Fruit fly (Drosophila melanogaster): Measurements from ENCODE around the gene Ing3.

The Ing3 gene

dm6 chrX:18657502-18657947, 4.6 kb upstream of the Ing3 start, which contains the start of gene fu:
Gene fu, plus strand, starts transcription at chrX:18657755.
- TF ChIP-seq CG33017 (tag; optimal IDR thresholded peaks at IDR 0.05) (peak; percentile 26), Clk (GFP tag; optimal IDR thresholded peaks at IDR 0.05) (no peak), CG14711 (tag; optimal IDR thresholded peaks at IDR 0.05) (peak; percentile 8), tj (GFP tag; optimal IDR thresholded peaks at IDR 0.05) (peak; percentile 16), cnc (optimal IDR thresholded peaks at IDR 0.05) (no peak), CG1620 (GFP tag; optimal IDR thresholded peaks at IDR 0.05) (no peak), pad (GFP tag; optimal IDR thresholded peaks at IDR 0.05) (peak; percentile 8), CG11617 (GFP tag; optimal IDR thresholded peaks at IDR 0.05) (peak; percentile 54), bab1 (GFP tag; optimal IDR thresholded peaks at IDR 0.05) (peak; percentile 11), CG7101 (tag; optimal IDR thresholded peaks at IDR 0.05) (peak; percentile 63)

- no peak for TF ChIP-seq CG14711 (tag; optimal IDR thresholded peaks at IDR 0.05)
Observed at dm6 chrX:18657012-18657411, 4.1 kb upstream of the Ing3 start, which contains the start of gene CG6659. Gene CG6659, minus strand, starts transcription at chrX:18657286.

- no peak for TF ChIP-seq toe (GFP tag; optimal IDR thresholded peaks at IDR 0.05)
- TF ChIP-seq cic (GFP tag; optimal IDR thresholded peaks at IDR 0.05) = no peak
- TF ChIP-seq CG5204 (GFP tag; optimal IDR thresholded peaks at IDR 0.05) = no peak
- peak; percentile 37 for TF ChIP-seq bab1 (GFP tag; optimal IDR thresholded peaks at IDR 0.05)
Observed at dm6 chrX:18650252-18650651, 2.6 kb downstream of the Ing3 start, which contains the start of gene Hou. Gene Hou, minus strand, starts transcription at chrX:18650444.

- no peak for TF ChIP-seq kay (GFP tag; ENCODE audit: borderline replicate concordance)
- no peak for TF ChIP-seq CG7101 (tag; optimal IDR thresholded peaks at IDR 0.05)
- TF ChIP-seq pad (GFP tag; optimal IDR thresholded peaks at IDR 0.05) = no peak
- TF ChIP-seq CG5204 (GFP tag; optimal IDR thresholded peaks at IDR 0.05) = no peak
Observed at dm6 chrX:18647961-18648360, 4.9 kb downstream of the Ing3 start, which contains the start of gene Nup35. Gene Nup35, plus strand, starts transcription at chrX:18648182.

dm6 chrX:18646855-18647699, 5.8 kb downstream of the Ing3 start, which contains the start of gene Rip11:
Gene Rip11, minus strand, starts transcription at chrX:18647648.
- no peak for TF ChIP-seq cnc (optimal IDR thresholded peaks at IDR 0.05)
- peak; percentile 38 for TF ChIP-seq CG7101 (tag; optimal IDR thresholded peaks at IDR 0.05)
- TF ChIP-seq CG33017 (tag; optimal IDR thresholded peaks at IDR 0.05) = no peak
- peak; percentile 98 for TF ChIP-seq ovo (GFP tag; optimal IDR thresholded peaks at IDR 0.05)
- TF ChIP-seq CG7045 (GFP tag; optimal IDR thresholded peaks at IDR 0.05) = peak; percentile 20
- peak; percentile 32 for TF ChIP-seq tj (GFP tag; optimal IDR thresholded peaks at IDR 0.05)
- peak; percentile 98 for TF ChIP-seq pad (GFP tag; optimal IDR thresholded peaks at IDR 0.05)
- TF ChIP-seq bab1 (GFP tag; optimal IDR thresholded peaks at IDR 0.05) = peak; percentile 43
- TF ChIP-seq CG12768 (GFP tag; optimal IDR thresholded peaks at IDR 0.05) = peak; percentile 11
- no peak for TF ChIP-seq Clk (GFP tag; optimal IDR thresholded peaks at IDR 0.05)
- TF ChIP-seq kay (GFP tag; ENCODE audit: borderline replicate concordance) = no peak
- peak; percentile 44 for TF ChIP-seq CG11617 (GFP tag; optimal IDR thresholded peaks at IDR 0.05)
- peak; percentile 53 for TF ChIP-seq cic (GFP tag; optimal IDR thresholded peaks at IDR 0.05)
- TF ChIP-seq Hr96 (GFP tag; optimal IDR thresholded peaks at IDR 0.05) = peak; percentile 18
- peak; percentile 37 for TF ChIP-seq Crg-1 (GFP tag; optimal IDR thresholded peaks at IDR 0.05)
- TF ChIP-seq CG5204 (GFP tag; optimal IDR thresholded peaks at IDR 0.05) = no peak
- TF ChIP-seq toe (GFP tag; optimal IDR thresholded peaks at IDR 0.05) = no peak
- no peak for TF ChIP-seq CG1620 (GFP tag; optimal IDR thresholded peaks at IDR 0.05)
- peak; percentile 45 for TF ChIP-seq Mnt (GFP tag; optimal IDR thresholded peaks at IDR 0.05)
- no peak for TF ChIP-seq CG14711 (tag; optimal IDR thresholded peaks at IDR 0.05)

dm6 chrX:18645720-18646213, 7.1 kb downstream of the Ing3 start:
- TF ChIP-seq bab1 (GFP tag; optimal IDR thresholded peaks at IDR 0.05) (no peak), toe (GFP tag; optimal IDR thresholded peaks at IDR 0.05) (no peak), Crg-1 (GFP tag; optimal IDR thresholded peaks at IDR 0.05) (peak; percentile 36), CG5204 (GFP tag; optimal IDR thresholded peaks at IDR 0.05) (peak; percentile 50), CG7045 (GFP tag; optimal IDR thresholded peaks at IDR 0.05) (no peak), CG33017 (tag; optimal IDR thresholded peaks at IDR 0.05) (no peak), Clk (GFP tag; optimal IDR thresholded peaks at IDR 0.05) (no peak), cnc (optimal IDR thresholded peaks at IDR 0.05) (no peak), pad (GFP tag; optimal IDR thresholded peaks at IDR 0.05) (no peak), tj (GFP tag; optimal IDR thresholded peaks at IDR 0.05) (peak; percentile 10), CG14711 (tag; optimal IDR thresholded peaks at IDR 0.05) (peak; percentile 36), cic (GFP tag; optimal IDR thresholded peaks at IDR 0.05) (no peak), Mnt (GFP tag; optimal IDR thresholded peaks at IDR 0.05) (peak; percentile 34), CG11617 (GFP tag; optimal IDR thresholded peaks at IDR 0.05) (peak; percentile 12), CG1620 (GFP tag; optimal IDR thresholded peaks at IDR 0.05) (peak; percentile 10), kay (GFP tag; ENCODE audit: borderline replicate concordance) (no peak), CG12768 (GFP tag; optimal IDR thresholded peaks at IDR 0.05) (no peak), ovo (GFP tag; optimal IDR thresholded peaks at IDR 0.05) (peak; percentile 37), Hr96 (GFP tag; optimal IDR thresholded peaks at IDR 0.05) (peak; percentile 28), CG7101 (tag; optimal IDR thresholded peaks at IDR 0.05) (peak; percentile 49)
